Fruit fly (Drosophila melanogaster) whole organism, embryonic: Measurements from ENCODE around the gene woc.

ENCODE experiments used
- ATbp ChIP-seq: fragments of 200-800 bp; sonication (Bioruptor generic); optimal IDR thresholded peaks from 2 replicates; lab custom pipeline; 2017; ENCODE audit warnings: missing biosample characterization, mild to moderate bottlenecking, missing genetic modification characterization, missing genetic modification reagents
- B-H1 ChIP-seq: fragments of 200-800 bp; sonication (Bioruptor generic); IDR thresholded peaks from 3 replicates; pipeline ENCODE4 v1.3.6; 2022; ENCODE audit warnings: missing biosample characterization, missing genetic modification characterization
- Blimp-1 ChIP-seq: fragments of 200-800 bp; sonication (Bioruptor generic); optimal IDR thresholded peaks from 3 replicates; lab custom pipeline; 2018; ENCODE audit warnings: missing biosample characterization, missing genetic modification characterization, mild to moderate bottlenecking, moderate library complexity, missing genetic modification reagents
- CG11093 ChIP-seq: fragments of 200-800 bp; sonication (Bioruptor generic); IDR thresholded peaks from 3 replicates; pipeline ENCODE4 v1.3.6; 2022; ENCODE audit warnings: missing biosample characterization, missing genetic modification characterization
- CG12744 ChIP-seq: fragments of 200-800 bp; sonication (Bioruptor generic); optimal IDR thresholded peaks from 2 replicates; lab custom pipeline; 2016; ENCODE audit warnings: missing biosample characterization, missing genetic modification characterization
- CG13624 ChIP-seq: fragments of 200-800 bp; sonication (Bioruptor generic); optimal IDR thresholded peaks from 2 replicates; lab custom pipeline; 2016; ENCODE audit warnings: missing biosample characterization, missing genetic modification characterization
- CG14667 ChIP-seq: fragments of 200-800 bp; sonication (Bioruptor generic); IDR thresholded peaks from 2 replicates; pipeline ENCODE4 v1.3.6; 2022; ENCODE audit warnings: missing biosample characterization, missing genetic modification characterization
- CG14710 ChIP-seq: fragments of 200-800 bp; sonication (Bioruptor generic); optimal IDR thresholded peaks from 3 replicates; lab custom pipeline; 2019; ENCODE audit warnings: missing biosample characterization, mild to moderate bottlenecking, missing genetic modification characterization, moderate library complexity
- CG16815 ChIP-seq: fragments of 200-800 bp; sonication (Bioruptor generic); optimal IDR thresholded peaks from 3 replicates; lab custom pipeline; 2017; ENCODE audit warnings: missing biosample characterization, mild to moderate bottlenecking, missing genetic modification characterization
- CG17568 ChIP-seq: fragments of 200-800 bp; sonication (Bioruptor generic); optimal IDR thresholded peaks from 2 replicates; lab custom pipeline; 2018; ENCODE audit warnings: missing biosample characterization, mild to moderate bottlenecking, missing genetic modification characterization, moderate library complexity
- CG1792 ChIP-seq: fragments of 200-800 bp; sonication (Bioruptor generic); optimal IDR thresholded peaks from 2 replicates; lab custom pipeline; 2016; ENCODE audit warnings: missing biosample characterization, missing genetic modification characterization
- CG18476 ChIP-seq: fragments of 200-800 bp; sonication (Bioruptor generic); optimal IDR thresholded peaks from 2 replicates; lab custom pipeline; 2016; ENCODE audit warnings: missing biosample characterization, mild to moderate bottlenecking, missing genetic modification characterization
- CG2678 ChIP-seq: fragments of 200-800 bp; sonication (Bioruptor generic); optimal IDR thresholded peaks from 3 replicates; lab custom pipeline; 2019; ENCODE audit warnings: missing biosample characterization, mild to moderate bottlenecking, missing genetic modification characterization, moderate library complexity
- CG3163 ChIP-seq: fragments of 200-800 bp; sonication (Bioruptor generic); optimal IDR thresholded peaks from 3 replicates; lab custom pipeline; 2016; ENCODE audit warnings: missing biosample characterization, missing genetic modification characterization
- CG33213 ChIP-seq: fragments of 200-800 bp; sonication (Bioruptor generic); optimal IDR thresholded peaks from 3 replicates; lab custom pipeline; 2016; ENCODE audit warnings: missing biosample characterization, missing genetic modification characterization
- CG4328 ChIP-seq: fragments of 200-800 bp; sonication (Bioruptor generic); optimal IDR thresholded peaks from 3 replicates; lab custom pipeline; 2017; ENCODE audit warnings: missing biosample characterization, missing genetic modification reagents, missing genetic modification characterization
- CG4730 ChIP-seq: fragments of 200-800 bp; sonication (Bioruptor generic); IDR thresholded peaks from 2 replicates; pipeline ENCODE4 v1.3.6; 2022; ENCODE audit warnings: missing biosample characterization, missing genetic modification characterization
- CG7556 ChIP-seq: fragments of 200-800 bp; sonication (Bioruptor generic); optimal IDR thresholded peaks from 2 replicates; lab custom pipeline; 2017; ENCODE audit warnings: missing biosample characterization, mild to moderate bottlenecking, missing genetic modification characterization
- CG7786 ChIP-seq: fragments of 200-800 bp; sonication (Bioruptor generic); optimal IDR thresholded peaks from 2 replicates; lab custom pipeline; 2016; ENCODE audit warnings: missing biosample characterization, missing genetic modification characterization
- CG8089 ChIP-seq: fragments of 200-800 bp; sonication (Bioruptor generic); optimal IDR thresholded peaks from 3 replicates; lab custom pipeline; 2016; ENCODE audit warnings: missing biosample characterization, missing genetic modification characterization
- CG8765 ChIP-seq: fragments of 200-800 bp; sonication (Bioruptor generic); IDR thresholded peaks from 2 replicates; pipeline ENCODE4 v1.3.6; 2022; ENCODE audit warnings: missing biosample characterization, missing genetic modification characterization
- CG8944 ChIP-seq: fragments of 200-800 bp; sonication (Bioruptor generic); optimal IDR thresholded peaks from 3 replicates; lab custom pipeline; 2016; ENCODE audit warnings: missing biosample characterization, missing genetic modification characterization
- D19B ChIP-seq: fragments of 200-800 bp; sonication (Bioruptor generic); optimal IDR thresholded peaks from 2 replicates; lab custom pipeline; 2017; ENCODE audit warnings: missing biosample characterization, mild to moderate bottlenecking, missing genetic modification characterization
- Dad ChIP-seq: fragments of 200-800 bp; sonication (Bioruptor generic); optimal IDR thresholded peaks from 3 replicates; lab custom pipeline; 2016; ENCODE audit warnings: missing biosample characterization, missing genetic modification characterization
- Dek ChIP-seq: fragments of 200-800 bp; sonication (Bioruptor generic); optimal IDR thresholded peaks from 3 replicates; lab custom pipeline; 2019; ENCODE audit warnings: missing biosample characterization, mild to moderate bottlenecking, missing genetic modification characterization, moderate library complexity
- Eip74EF ChIP-seq, 2 experiments: fragments of 200-800 bp in 1 of 2; fragments of >200 bp in 1 of 2; sonication (Bioruptor generic) in 1 of 2; optimal IDR thresholded peaks; 2 replicates each; lab custom pipeline; 2017 to 2019; ENCODE audit warnings: missing biosample characterization in 2 of 2, missing genetic modification characterization in 2 of 2, mild to moderate bottlenecking in 1 of 2, moderate library complexity in 1 of 2
- Gug ChIP-seq: fragments of 200-800 bp; sonication (Bioruptor generic); IDR thresholded peaks from 4 replicates; pipeline ENCODE4 v1.3.6; 2022; ENCODE audit warnings: missing biosample characterization, missing genetic modification characterization
- Hsf ChIP-seq: fragments of 200-800 bp; sonication (Bioruptor generic); optimal IDR thresholded peaks from 3 replicates; lab custom pipeline; 2016; ENCODE audit warnings: missing biosample characterization, missing genetic modification characterization
- Mrtf ChIP-seq: fragments of 200-800 bp; sonication (Bioruptor generic); IDR thresholded peaks from 3 replicates; pipeline ENCODE4 v1.3.6; 2022; ENCODE audit warnings: missing biosample characterization, missing genetic modification characterization
- Nf-YB ChIP-seq: fragments of 200-800 bp; sonication (Bioruptor generic); optimal IDR thresholded peaks from 3 replicates; lab custom pipeline; 2019; ENCODE audit warnings: missing biosample characterization, mild to moderate bottlenecking, missing genetic modification characterization, moderate library complexity
- Spps ChIP-seq: fragments of 200-800 bp; sonication (Bioruptor generic); optimal IDR thresholded peaks from 2 replicates; lab custom pipeline; 2018; ENCODE audit warnings: missing biosample characterization, mild to moderate bottlenecking, missing genetic modification characterization
- TFAM ChIP-seq: fragments of 200-800 bp; sonication (Bioruptor generic); optimal IDR thresholded peaks from 2 replicates; lab custom pipeline; 2017; ENCODE audit warnings: missing biosample characterization, missing genetic modification characterization, inconsistent platforms
- Trl ChIP-seq, 3 experiments: fragments of >200 bp in 2 of 3; fragments of 200-800 bp in 1 of 3; sonication (Bioruptor generic) in 1 of 3; optimal IDR thresholded peaks; 2 replicates in 1 of 3; 3 replicates in 2 of 3; lab custom pipeline; 2016 to 2017; ENCODE audit warnings: missing biosample characterization in 1 of 3, missing genetic modification characterization in 1 of 3
- bowl ChIP-seq: fragments of 200-800 bp; sonication (Bioruptor generic); IDR thresholded peaks from 2 replicates; pipeline ENCODE4 v1.3.6; 2022; ENCODE audit warnings: missing biosample characterization, missing genetic modification characterization
- dan ChIP-seq: fragments of 200-800 bp; sonication (Bioruptor generic); IDR thresholded peaks from 2 replicates; pipeline ENCODE4 v1.3.6; 2022; ENCODE audit warnings: missing biosample characterization, missing genetic modification characterization
- dpn ChIP-seq, 2 experiments: fragments of 200-800 bp; sonication (Bioruptor generic); optimal IDR thresholded peaks; 3 replicates each; lab custom pipeline; 2016; ENCODE audit warnings: missing biosample characterization in 2 of 2, missing genetic modification characterization in 2 of 2
- dysf ChIP-seq: fragments of 200-800 bp; sonication (Bioruptor generic); IDR thresholded peaks from 3 replicates; pipeline ENCODE4 v1.3.6; 2022; ENCODE audit warnings: missing biosample characterization, missing genetic modification characterization
- en ChIP-seq: fragments of 200-800 bp; sonication (Bioruptor generic); optimal IDR thresholded peaks from 2 replicates; lab custom pipeline; 2016; ENCODE audit warnings: missing biosample characterization, missing genetic modification characterization
- hb ChIP-seq: fragments of 200-800 bp; sonication (Bioruptor generic); IDR thresholded peaks from 3 replicates; pipeline ENCODE4 v1.3.6; 2022; ENCODE audit warnings: missing biosample characterization, missing genetic modification characterization; ENCODE audit not compliant: partially characterized antibody
- ind ChIP-seq: fragments of 200-800 bp; sonication (Bioruptor generic); optimal IDR thresholded peaks from 3 replicates; lab custom pipeline; 2016; ENCODE audit warnings: missing biosample characterization, missing genetic modification characterization
- maf-S ChIP-seq: fragments of 200-800 bp; sonication (Bioruptor generic); optimal IDR thresholded peaks from 2 replicates; lab custom pipeline; 2016; ENCODE audit warnings: missing biosample characterization, missing genetic modification characterization
- oc ChIP-seq: fragments of 200-800 bp; sonication (Bioruptor generic); optimal IDR thresholded peaks from 2 replicates; lab custom pipeline; 2018; ENCODE audit warnings: missing biosample characterization, mild to moderate bottlenecking, missing genetic modification characterization, moderate library complexity
- phol ChIP-seq: fragments of 200-800 bp; sonication (Bioruptor generic); optimal IDR thresholded peaks from 3 replicates; lab custom pipeline; 2018; ENCODE audit warnings: missing biosample characterization, mild to moderate bottlenecking, missing genetic modification characterization, moderate library complexity
- salm ChIP-seq: fragments of 200-800 bp; sonication (Bioruptor generic); optimal IDR thresholded peaks from 2 replicates; lab custom pipeline; 2018; ENCODE audit warnings: missing biosample characterization, mild to moderate bottlenecking, missing genetic modification characterization
- scrt ChIP-seq: fragments of 200-800 bp; sonication (Bioruptor generic); optimal IDR thresholded peaks from 2 replicates; lab custom pipeline; 2018; ENCODE audit warnings: missing biosample characterization, mild to moderate bottlenecking, missing genetic modification characterization, moderate library complexity
- sisA ChIP-seq: fragments of 200-800 bp; sonication (Bioruptor generic); IDR thresholded peaks from 2 replicates; pipeline ENCODE4 v1.3.6; 2022; ENCODE audit warnings: missing biosample characterization, missing genetic modification characterization
- so ChIP-seq: fragments of 200-800 bp; sonication (Bioruptor generic); IDR thresholded peaks from 3 replicates; pipeline ENCODE4 v1.3.6; 2022; ENCODE audit warnings: missing biosample characterization, missing genetic modification characterization
- sug ChIP-seq: fragments of 200-800 bp; optimal IDR thresholded peaks from 2 replicates; lab custom pipeline; 2019; ENCODE audit warnings: missing biosample characterization, mild to moderate bottlenecking, missing genetic modification characterization, moderate library complexity
- ttk ChIP-seq: fragments of 200-800 bp; sonication (Bioruptor generic); IDR thresholded peaks from 2 replicates; pipeline ENCODE4 v2.1.2; 2022; ENCODE audit warnings: missing biosample characterization, missing genetic modification characterization
- vfl ChIP-seq: fragments of 200-800 bp; sonication (Bioruptor generic); optimal IDR thresholded peaks from 2 replicates; lab custom pipeline; 2016; ENCODE audit warnings: missing biosample characterization, missing genetic modification characterization

woc gene

dm6 chr3R:27282286-27282685, 18.4 kb upstream of the woc start, which contains the start of gene mrt (continued):
- TF ChIP-seq Dad = peak; percentile 36
- TF ChIP-seq salm (tag; lab: Kevin White, UChicago) = peak; percentile 17
- TF ChIP-seq CG11093 = no peak
- peak; percentile 33 for TF ChIP-seq CG8089
- TF ChIP-seq CG8944 = peak; percentile 12
- TF ChIP-seq Hsf (GFP tag; lab: Kevin White, UChicago) = peak; percentile 19
- peak; percentile 48 to 49 for TF ChIP-seq dpn (GFP tag; optimal IDR thresholded peaks at IDR 0.05; lab: Kevin White, UChicago)
- no peak for TF ChIP-seq CG8765 (GFP tag; lab: Robert Waterston, UW)
- peak; percentile 32; the same call in 1 of the 4 replicates for TF ChIP-seq Gug
- peak; percentile 52 for TF ChIP-seq CG13624
- TF ChIP-seq B-H1 (GFP tag; lab: Robert Waterston, UW) = peak; percentile 14; the same call in 1 of the 3 replicates
- TF ChIP-seq Nf-YB (GFP tag; lab: Kevin White, UChicago) = peak; percentile 33
- no peak for TF ChIP-seq TFAM (GFP tag; lab: Kevin White, UChicago)
- TF ChIP-seq bowl (GFP tag; lab: Robert Waterston, UW) = 0 out of 2 replicates have a peak, but pooled peaks have one; percentile 25
- peak; percentile 19; the same call in 1 of the 3 replicates for TF ChIP-seq Mrtf (GFP tag; lab: Robert Waterston, UW)
- no peak for TF ChIP-seq dan (GFP tag; lab: Robert Waterston, UW)
- peak; percentile 66 for TF ChIP-seq Dek (tag; lab: Kevin White, UChicago)
- TF ChIP-seq CG4328 (GFP tag; lab: Kevin White, UChicago) = peak; percentile 42
- peak; percentile 44 for TF ChIP-seq CG33213
- peak; percentile 60 for TF ChIP-seq D19B
- no peak for TF ChIP-seq Trl (optimal IDR thresholded peaks at IDR 0.05; lab: Kevin White, UChicago)
- TF ChIP-seq Trl (GFP tag; optimal IDR thresholded peaks at IDR 0.05; lab: Kevin White, UChicago) = peak; percentile 47
- TF ChIP-seq phol (tag; lab: Kevin White, UChicago) = peak; percentile 53
- peak; percentile 12 for TF ChIP-seq en (GFP tag; lab: Kevin White, UChicago)
- TF ChIP-seq Eip74EF (GFP tag; optimal IDR thresholded peaks at IDR 0.05; lab: Kevin White, UChicago) = peak in 1 of 2 experiments; percentile 11
- TF ChIP-seq ATbp (GFP tag; lab: Kevin White, UChicago) = peak; percentile 11
- peak; percentile 50; the same call in 1 of the 3 replicates for TF ChIP-seq dysf (GFP tag; lab: Robert Waterston, UW)
- TF ChIP-seq CG1792 (GFP tag; lab: Kevin White, UChicago) = peak; percentile 10
- peak; percentile 59 for TF ChIP-seq oc (tag; lab: Kevin White, UChicago)
- TF ChIP-seq ttk (GFP tag; lab: Robert Waterston, UW) = no peak
- peak; percentile 54 for TF ChIP-seq ind (GFP tag; lab: Kevin White, UChicago)
- TF ChIP-seq vfl = peak; percentile 24
- TF ChIP-seq CG18476 (GFP tag; lab: Kevin White, UChicago) = peak; percentile 35
- TF ChIP-seq CG16815 (GFP tag; lab: Kevin White, UChicago) = peak; percentile 52
- no peak for TF ChIP-seq hb (GFP tag; lab: Robert Waterston, UW)
- peak; percentile 27 for TF ChIP-seq CG12744 (GFP tag; lab: Kevin White, UChicago)
- peak; percentile 55 for TF ChIP-seq CG7786 (GFP tag; lab: Kevin White, UChicago)
- TF ChIP-seq CG17568 (GFP tag; lab: Kevin White, UChicago) = no peak
- peak; percentile 76 for TF ChIP-seq CG2678 (tag; lab: Kevin White, UChicago)
- 0 out of 3 replicates have a peak, but pooled peaks have one; percentile 44 for TF ChIP-seq so (GFP tag; lab: Robert Waterston, UW)
- peak; percentile 11 for TF ChIP-seq Blimp-1 (GFP tag; lab: Kevin White, UChicago)
- peak; percentile 19 for TF ChIP-seq sug
- peak; percentile 50 for TF ChIP-seq CG3163 (GFP tag; lab: Kevin White, UChicago)
- no peak for TF ChIP-seq Spps (tag; lab: Kevin White, UChicago)
- peak; percentile 42 for TF ChIP-seq scrt (GFP tag; lab: Kevin White, UChicago)
- peak; percentile 61 for TF ChIP-seq CG7556 (GFP tag; lab: Kevin White, UChicago)
- TF ChIP-seq CG4730 (GFP tag; lab: Robert Waterston, UW) = peak; percentile 52
- TF ChIP-seq CG14667 (GFP tag; lab: Robert Waterston, UW) = no peak
- peak; percentile 4 for TF ChIP-seq CG14710
- peak; percentile 53 for TF ChIP-seq sisA (GFP tag; lab: Robert Waterston, UW)
- peak; percentile 58 for TF ChIP-seq maf-S (GFP tag; lab: Kevin White, UChicago)
